Fruit fly (Drosophila melanogaster) whole organism, embryonic: ENCODE measurements around the gene mRpS7.

Experiments
- CG10366 ChIP-seq: fragments of 200-800 bp; sonication (Bioruptor generic); IDR thresholded peaks from 2 replicates; pipeline ENCODE4 v1.3.6; 2022; ENCODE audit warnings: missing biosample characterization, missing genetic modification characterization
- CG12299 ChIP-seq: fragments of 200-800 bp; sonication (Bioruptor generic); optimal IDR thresholded peaks from 2 replicates; lab custom pipeline; 2018; ENCODE audit warnings: missing biosample characterization, mild to moderate bottlenecking, missing genetic modification characterization
- CG14050 ChIP-seq: fragments of 200-800 bp; sonication (Bioruptor generic); IDR thresholded peaks from 3 replicates; pipeline ENCODE4 v1.3.6; 2022; ENCODE audit warnings: missing biosample characterization, missing genetic modification characterization
- CG15073 ChIP-seq: fragments of 200-800 bp; sonication (Bioruptor generic); optimal IDR thresholded peaks from 2 replicates; lab custom pipeline; 2016; ENCODE audit warnings: missing biosample characterization, missing genetic modification characterization
- CG15514 ChIP-seq: fragments of 200-800 bp; sonication (Bioruptor generic); optimal IDR thresholded peaks from 3 replicates; lab custom pipeline; 2017; ENCODE audit warnings: missing biosample characterization, missing genetic modification characterization, mild to moderate bottlenecking, moderate library complexity, missing genetic modification reagents
- CG15696 ChIP-seq: fragments of 200-800 bp; sonication (Bioruptor generic); optimal IDR thresholded peaks from 2 replicates; lab custom pipeline; 2019; ENCODE audit warnings: missing biosample characterization, mild to moderate bottlenecking, missing genetic modification characterization, moderate library complexity
- CG17568 ChIP-seq: fragments of 200-800 bp; sonication (Bioruptor generic); optimal IDR thresholded peaks from 2 replicates; lab custom pipeline; 2018; ENCODE audit warnings: missing biosample characterization, mild to moderate bottlenecking, missing genetic modification characterization, moderate library complexity
- CG17802 ChIP-seq: fragments of 200-800 bp; sonication (Bioruptor generic); optimal IDR thresholded peaks from 2 replicates; lab custom pipeline; 2018; ENCODE audit warnings: missing biosample characterization, mild to moderate bottlenecking, missing genetic modification characterization, moderate library complexity
- CG4328 ChIP-seq: fragments of 200-800 bp; sonication (Bioruptor generic); optimal IDR thresholded peaks from 3 replicates; lab custom pipeline; 2017; ENCODE audit warnings: missing biosample characterization, missing genetic modification reagents, missing genetic modification characterization
- CG4854 ChIP-seq: fragments of 200-800 bp; sonication (Bioruptor generic); optimal IDR thresholded peaks from 2 replicates; lab custom pipeline; 2016; ENCODE audit warnings: missing biosample characterization, missing genetic modification characterization, inconsistent platforms
- CG5245 ChIP-seq: fragments of 200-800 bp; sonication (Bioruptor generic); optimal IDR thresholded peaks from 3 replicates; lab custom pipeline; 2016; ENCODE audit warnings: missing biosample characterization, missing genetic modification characterization
- CG6175 ChIP-seq: fragments of 200-800 bp; sonication (Bioruptor generic); IDR thresholded peaks from 3 replicates; pipeline ENCODE4 v1.3.6; 2022; ENCODE audit warnings: missing biosample characterization, missing genetic modification characterization
- CG6813 ChIP-seq: fragments of 200-800 bp; sonication (Bioruptor generic); optimal IDR thresholded peaks from 2 replicates; lab custom pipeline; 2017; ENCODE audit warnings: missing biosample characterization, missing genetic modification characterization, mild to moderate bottlenecking, moderate library complexity, missing genetic modification reagents
- CG7745 ChIP-seq: fragments of 200-800 bp; sonication (Bioruptor generic); optimal IDR thresholded peaks from 2 replicates; lab custom pipeline; 2018; ENCODE audit warnings: missing biosample characterization, mild to moderate bottlenecking, missing genetic modification characterization, moderate library complexity
- CG7786 ChIP-seq: fragments of 200-800 bp; sonication (Bioruptor generic); optimal IDR thresholded peaks from 2 replicates; lab custom pipeline; 2016; ENCODE audit warnings: missing biosample characterization, missing genetic modification characterization
- CG8281 ChIP-seq: fragments of 200-800 bp; sonication (Bioruptor generic); optimal IDR thresholded peaks from 2 replicates; lab custom pipeline; 2018; ENCODE audit warnings: missing biosample characterization, mild to moderate bottlenecking, missing genetic modification characterization, moderate library complexity
- CG8290 ChIP-seq, 3 experiments: fragments of 200-800 bp; sonication (Bioruptor generic); optimal IDR thresholded peaks; 2 replicates each; lab custom pipeline; 2016 to 2019; ENCODE audit warnings: missing biosample characterization in 3 of 3, missing genetic modification characterization in 3 of 3, mild to moderate bottlenecking in 2 of 3, moderate library complexity in 1 of 3
- CG8388 ChIP-seq: fragments of 200-800 bp; sonication (Bioruptor generic); optimal IDR thresholded peaks from 2 replicates; lab custom pipeline; 2019; ENCODE audit warnings: missing biosample characterization, mild to moderate bottlenecking, missing genetic modification characterization, moderate library complexity
- CG8478 ChIP-seq: fragments of >200 bp; optimal IDR thresholded peaks from 2 replicates; lab custom pipeline; 2018
- CG9437 ChIP-seq: fragments of 200-800 bp; sonication (Bioruptor generic); optimal IDR thresholded peaks from 2 replicates; lab custom pipeline; 2018; ENCODE audit warnings: missing biosample characterization, mild to moderate bottlenecking, missing genetic modification characterization
- CG9797 ChIP-seq: fragments of 200-800 bp; sonication (Bioruptor generic); optimal IDR thresholded peaks from 3 replicates; lab custom pipeline; 2018; ENCODE audit warnings: missing biosample characterization, mild to moderate bottlenecking, missing genetic modification characterization
- CG9932 ChIP-seq: fragments of 200-800 bp; sonication (Bioruptor generic); IDR thresholded peaks from 2 replicates; pipeline ENCODE4 v1.3.6; 2022; ENCODE audit warnings: missing biosample characterization, missing genetic modification characterization
- Camta ChIP-seq: fragments of 200-800 bp; sonication (Bioruptor generic); optimal IDR thresholded peaks from 2 replicates; lab custom pipeline; 2016; ENCODE audit warnings: missing biosample characterization, missing genetic modification characterization
- D ChIP-seq, 2 experiments: fragments of 200-800 bp in 1 of 2; fragments of >200 bp in 1 of 2; sonication (Bioruptor generic) in 1 of 2; optimal IDR thresholded peaks; 2 replicates in 1 of 2; 3 replicates in 1 of 2; lab custom pipeline; 2017; ENCODE audit warnings: mild to moderate bottlenecking in 1 of 2, missing biosample characterization in 1 of 2, missing genetic modification characterization in 1 of 2, missing genetic modification reagents in 1 of 2
- Dip2 ChIP-seq: fragments of 200-800 bp; sonication (Bioruptor generic); IDR thresholded peaks from 2 replicates; pipeline ENCODE4 v1.3.6; 2022; ENCODE audit warnings: missing biosample characterization, missing genetic modification characterization
- MBD-R2 ChIP-seq: fragments of 200-800 bp; sonication (Bioruptor generic); IDR thresholded peaks from 2 replicates; pipeline ENCODE4 v1.3.6; 2022; ENCODE audit warnings: missing biosample characterization, missing genetic modification characterization
- Rfx ChIP-seq: fragments of 200-800 bp; sonication (Bioruptor generic); IDR thresholded peaks from 2 replicates; pipeline ENCODE4 v1.3.6; 2022; ENCODE audit warnings: missing biosample characterization, missing genetic modification characterization
- Usf ChIP-seq: fragments of 200-800 bp; sonication (Bioruptor generic); optimal IDR thresholded peaks from 2 replicates; lab custom pipeline; 2017; ENCODE audit warnings: missing genotype, missing biosample characterization, missing genetic modification characterization
- al ChIP-seq: fragments of 200-800 bp; sonication (Bioruptor generic); IDR thresholded peaks from 2 replicates; pipeline ENCODE4 v1.3.6; 2022; ENCODE audit warnings: missing biosample characterization, missing genetic modification characterization
- bigmax ChIP-seq: fragments of 200-800 bp; sonication (Bioruptor generic); optimal IDR thresholded peaks from 2 replicates; lab custom pipeline; 2018; ENCODE audit warnings: missing biosample characterization, mild to moderate bottlenecking, missing genetic modification characterization
- cad ChIP-seq: fragments of >200 bp; optimal IDR thresholded peaks from 2 replicates; lab custom pipeline; 2017; ENCODE audit warnings: missing biosample characterization, missing genetic modification characterization
- caup ChIP-seq: fragments of 200-800 bp; sonication (Bioruptor generic); optimal IDR thresholded peaks from 3 replicates; lab custom pipeline; 2017; ENCODE audit warnings: missing biosample characterization, mild to moderate bottlenecking, missing genetic modification characterization, moderate library complexity; ENCODE audit not compliant: severe bottlenecking
- cg ChIP-seq: fragments of 200-800 bp; sonication (Bioruptor generic); optimal IDR thresholded peaks from 3 replicates; lab custom pipeline; 2019; ENCODE audit warnings: missing biosample characterization, mild to moderate bottlenecking, missing genetic modification characterization, moderate library complexity
- chinmo ChIP-seq: fragments of 200-800 bp; sonication (Bioruptor generic); IDR thresholded peaks from 4 replicates; pipeline ENCODE4 v1.3.6; 2022; ENCODE audit warnings: missing biosample characterization, missing genetic modification characterization; ENCODE audit not compliant: partially characterized antibody
- chn ChIP-seq: fragments of 200-800 bp; sonication (Bioruptor generic); optimal IDR thresholded peaks from 2 replicates; lab custom pipeline; 2016; ENCODE audit warnings: missing biosample characterization, missing genetic modification characterization
- dmrt99B ChIP-seq: fragments of 200-800 bp; sonication (Bioruptor generic); optimal IDR thresholded peaks from 2 replicates; lab custom pipeline; 2018; ENCODE audit warnings: missing biosample characterization, mild to moderate bottlenecking, missing genetic modification characterization, moderate library complexity
- en ChIP-seq: fragments of 200-800 bp; sonication (Bioruptor generic); optimal IDR thresholded peaks from 2 replicates; lab custom pipeline; 2016; ENCODE audit warnings: missing biosample characterization, missing genetic modification characterization
- gce ChIP-seq: fragments of 200-800 bp; sonication (Bioruptor generic); IDR thresholded peaks from 3 replicates; pipeline ENCODE4 v1.3.6; 2022; ENCODE audit warnings: missing biosample characterization, missing genetic modification characterization
- ind ChIP-seq: fragments of 200-800 bp; sonication (Bioruptor generic); optimal IDR thresholded peaks from 3 replicates; lab custom pipeline; 2016; ENCODE audit warnings: missing biosample characterization, missing genetic modification characterization
- jing ChIP-seq: fragments of 200-800 bp; sonication (Bioruptor generic); optimal IDR thresholded peaks from 2 replicates; lab custom pipeline; 2018; ENCODE audit warnings: missing biosample characterization, mild to moderate bottlenecking, missing genetic modification characterization
- klu ChIP-seq: fragments of 200-800 bp; sonication (Bioruptor generic); IDR thresholded peaks from 2 replicates; pipeline ENCODE4 v1.3.6; 2022; ENCODE audit warnings: missing biosample characterization, missing genetic modification characterization
- lola ChIP-seq, 3 experiments: fragments of >200 bp in 2 of 3; fragments of 200-800 bp in 1 of 3; sonication (Bioruptor generic) in 1 of 3; optimal IDR thresholded peaks; 2 replicates each; lab custom pipeline; 2017 to 2019; ENCODE audit warnings: missing biosample characterization in 3 of 3, missing genetic modification characterization in 3 of 3, mild to moderate bottlenecking in 1 of 3, moderate library complexity in 1 of 3
- nau ChIP-seq: fragments of 200-800 bp; sonication (Bioruptor generic); optimal IDR thresholded peaks from 3 replicates; lab custom pipeline; 2017; ENCODE audit warnings: missing biosample characterization, mild to moderate bottlenecking, missing genetic modification characterization, missing genetic modification reagents
- odd ChIP-seq: fragments of 200-800 bp; sonication (Bioruptor generic); optimal IDR thresholded peaks from 2 replicates; lab custom pipeline; 2017; ENCODE audit warnings: missing biosample characterization, mild to moderate bottlenecking, missing genetic modification characterization
- pros ChIP-seq: fragments of 200-800 bp; sonication (Bioruptor generic); optimal IDR thresholded peaks from 3 replicates; lab custom pipeline; 2019; ENCODE audit warnings: missing biosample characterization, mild to moderate bottlenecking, missing genetic modification characterization, moderate library complexity
- ranshi ChIP-seq: fragments of 200-800 bp; sonication (Bioruptor generic); IDR thresholded peaks from 2 replicates; pipeline ENCODE4 v1.3.6; 2022; ENCODE audit warnings: missing biosample characterization, missing genetic modification characterization
- slbo ChIP-seq: fragments of 200-800 bp; sonication (Bioruptor generic); IDR thresholded peaks from 2 replicates; pipeline ENCODE4 v1.3.6; 2022; ENCODE audit warnings: missing biosample characterization, missing genetic modification characterization
- sug ChIP-seq: fragments of 200-800 bp; optimal IDR thresholded peaks from 2 replicates; lab custom pipeline; 2019; ENCODE audit warnings: missing biosample characterization, mild to moderate bottlenecking, missing genetic modification characterization, moderate library complexity
- tna ChIP-seq: fragments of 200-800 bp; sonication (Bioruptor generic); IDR thresholded peaks from 2 replicates; pipeline ENCODE4 v1.3.6; 2022; ENCODE audit warnings: missing biosample characterization, missing genetic modification characterization; ENCODE audit not compliant: partially characterized antibody
- wek ChIP-seq: fragments of 200-800 bp; sonication (Bioruptor generic); optimal IDR thresholded peaks from 3 replicates; lab custom pipeline; 2018; ENCODE audit warnings: missing biosample characterization, mild to moderate bottlenecking, missing genetic modification characterization, moderate library complexity

Gene mRpS7

DNA sequence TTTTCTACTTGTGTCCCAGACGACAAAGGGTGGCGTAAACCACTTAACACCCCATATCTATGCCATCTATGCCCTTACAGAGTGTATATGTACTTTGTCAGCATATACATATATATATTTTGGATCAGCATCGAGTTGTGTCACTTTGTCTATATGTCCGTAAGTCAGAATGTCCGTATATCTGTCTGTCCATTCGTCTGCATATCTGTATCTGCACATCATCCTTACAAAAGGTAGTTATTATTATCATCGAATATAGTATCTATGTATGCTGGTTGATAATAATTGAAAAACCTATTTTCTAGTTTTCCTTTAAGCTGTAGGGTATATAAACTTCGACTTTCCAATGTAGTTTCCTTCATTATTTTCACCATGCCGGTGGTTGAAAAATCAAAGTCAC, 35.3 kb upstream of the mRpS7 start (continued):
- TF ChIP-seq CG17568 (GFP tag; lab: Kevin White, UChicago) (no peak), CG15073 (GFP tag; lab: Kevin White, UChicago) (no peak), CG9932 (GFP tag; lab: Robert Waterston, UW) (no peak), CG7745 (tag; lab: Kevin White, UChicago) (no peak), CG6175 (GFP tag; lab: Robert Waterston, UW) (no peak), ind (GFP tag; lab: Kevin White, UChicago) (no peak), CG14050 (GFP tag; lab: Robert Waterston, UW) (no peak), jing (no peak), CG8388 (GFP tag; lab: Kevin White, UChicago) (peak; percentile 29), bigmax (GFP tag; lab: Kevin White, UChicago) (no peak), klu (GFP tag; lab: Robert Waterston, UW) (no peak), CG12299 (no peak), Camta (GFP tag; lab: Kevin White, UChicago) (no peak), Dip2 (GFP tag; lab: Robert Waterston, UW) (no peak), MBD-R2 (no peak), chn (GFP tag; lab: Kevin White, UChicago) (peak; percentile 3), en (GFP tag; lab: Kevin White, UChicago) (no peak), CG9437 (no peak), CG9797 (no peak), slbo (no peak), wek (GFP tag; lab: Kevin White, UChicago) (no peak), ranshi (GFP tag; lab: Robert Waterston, UW) (no peak), dmrt99B (no peak), Usf (GFP tag; lab: Kevin White, UChicago) (no peak), CG8281 (no peak), CG4328 (GFP tag; lab: Kevin White, UChicago) (no peak), CG8478 (lab: Kevin White, UChicago) (no peak), chinmo (GFP tag; lab: Robert Waterston, UW) (no peak), CG6813 (GFP tag; lab: Kevin White, UChicago) (no peak), CG15514 (GFP tag; lab: Kevin White, UChicago) (no peak), CG7786 (no peak), CG8290 (GFP tag; optimal IDR thresholded peaks at IDR 0.05; lab: Kevin White, UChicago) (no peak), CG8290 (tag; optimal IDR thresholded peaks at IDR 0.05; lab: Kevin White, UChicago) (no peak), Rfx (no peak), D (optimal IDR thresholded peaks at IDR 0.05; lab: Kevin White, UChicago) (no peak), D (GFP tag; optimal IDR thresholded peaks at IDR 0.05; lab: Kevin White, UChicago) (peak; percentile 20), nau (GFP tag; lab: Kevin White, UChicago) (no peak), CG4854 (GFP tag; lab: Kevin White, UChicago) (no peak), tna (GFP tag; lab: Robert Waterston, UW) (no peak), al (GFP tag; lab: Robert Waterston, UW) (no peak), gce (no peak), CG10366 (GFP tag; lab: Robert Waterston, UW) (no peak), CG15696 (tag; lab: Kevin White, UChicago) (peak; percentile 8), CG17802 (tag; lab: Kevin White, UChicago) (no peak), lola (GFP tag; optimal IDR thresholded peaks at IDR 0.05; lab: Kevin White, UChicago) (peak in 1 of 3 experiments; percentile 79), sug (tag; lab: Kevin White, UChicago) (no peak), caup (GFP tag; lab: Kevin White, UChicago) (no peak), odd (GFP tag; lab: Kevin White, UChicago) (no peak), pros (GFP tag; lab: Kevin White, UChicago) (peak; percentile 33), CG5245 (GFP tag; lab: Kevin White, UChicago) (no peak), cad (GFP tag; lab: Kevin White, UChicago) (no peak), cg (GFP tag; lab: Kevin White, UChicago) (no peak)
